Fruit fly (Drosophila melanogaster) Kc167 (cell line): ENCODE results near the gene CG8031.

Experiments used
- Myc ChIP-seq: fragments of >200 bp; optimal IDR thresholded peaks from 2 replicates; lab custom pipeline; 2017; ENCODE audit warnings: missing external identifiers
- Sin3A ChIP-seq: fragments of >200 bp; optimal IDR thresholded peaks from 2 replicates; lab custom pipeline; 2018; ENCODE audit warnings: missing external identifiers
- h ChIP-seq: fragments of >200 bp; optimal IDR thresholded peaks from 3 replicates; lab custom pipeline; 2018; ENCODE audit warnings: missing external identifiers
- insv ChIP-seq: fragments of >200 bp; optimal IDR thresholded peaks from 3 replicates; lab custom pipeline; 2018; ENCODE audit warnings: missing external identifiers
- psq ChIP-seq: fragments of >200 bp; optimal IDR thresholded peaks from 2 replicates; lab custom pipeline; 2017; ENCODE audit warnings: missing external identifiers
- ttk ChIP-seq: sonication (Bioruptor generic); optimal IDR thresholded peaks from 2 replicates; lab custom pipeline; 2017; ENCODE audit warnings: missing external identifiers

The CG8031 gene

DNA sequence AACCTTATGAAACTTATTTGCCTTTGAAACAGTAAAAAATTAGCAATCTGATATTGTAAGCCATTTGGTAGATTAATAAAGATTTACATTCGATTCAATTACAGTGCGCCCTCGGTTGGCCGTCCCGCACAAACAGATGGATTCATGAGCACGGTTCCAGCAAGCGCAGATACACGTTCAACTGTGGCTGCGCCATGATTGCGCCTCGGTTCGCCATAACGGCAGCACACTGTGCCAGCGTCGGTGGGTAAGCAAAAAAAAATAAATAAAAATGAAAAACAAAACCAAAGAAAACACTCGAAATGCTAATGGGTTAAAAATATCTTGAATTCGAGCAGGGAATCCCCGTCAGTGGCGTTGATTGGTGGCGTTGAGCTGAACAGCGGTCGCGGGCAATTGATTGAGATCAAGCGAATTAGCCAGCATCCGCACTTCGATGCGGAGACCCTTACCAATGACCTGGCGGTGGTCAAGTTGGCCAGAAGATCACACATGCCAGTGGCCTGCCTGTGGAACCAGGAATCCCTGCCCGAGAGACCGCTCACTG lies 28.0 kb upstream of the CG8031 start:
- TF ChIP-seq Sin3A (lab: Kevin White, UChicago) (no peak), psq (lab: Kevin White, UChicago) (no peak), insv (lab: Kevin White, UChicago) (no peak), ttk (lab: Kevin White, UChicago) (no peak), Myc (lab: Kevin White, UChicago) (no peak), h (lab: Kevin White, UChicago) (no peak)

dm6 chr3R:13038075-13038474 lies 27.0 kb upstream of the CG8031 start, which contains the start of gene CG11668:
CG11668 (plus strand) TSS chr3R:13038375.
- TF ChIP-seq ttk (lab: Kevin White, UChicago) = no peak
- no peak for TF ChIP-seq psq (lab: Kevin White, UChicago)
- no peak for TF ChIP-seq Sin3A (lab: Kevin White, UChicago)
- TF ChIP-seq h (lab: Kevin White, UChicago) = no peak
- TF ChIP-seq Myc (lab: Kevin White, UChicago) = no peak
- TF ChIP-seq insv (lab: Kevin White, UChicago) = no peak

DNA sequence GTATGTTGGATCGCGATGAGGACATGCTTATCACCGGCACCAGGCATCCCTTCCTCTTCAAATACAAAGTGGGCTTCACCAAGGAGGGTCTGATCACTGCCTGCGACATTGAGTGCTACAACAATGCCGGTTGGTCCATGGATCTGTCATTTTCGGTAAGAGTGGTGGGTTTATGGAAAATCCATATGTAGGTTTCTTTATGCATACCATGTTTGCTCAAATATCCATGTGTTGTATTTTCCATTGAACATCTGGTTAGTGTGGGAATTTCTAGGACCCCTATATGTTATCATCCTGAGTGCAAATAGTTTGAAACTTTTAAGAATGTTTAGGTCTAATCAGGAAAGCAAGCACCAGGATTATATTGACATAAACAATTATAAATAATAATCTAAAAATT lies 25.0 kb upstream of the CG8031 start:
- TF ChIP-seq h (lab: Kevin White, UChicago) = no peak
- TF ChIP-seq Myc (lab: Kevin White, UChicago) = no peak
- TF ChIP-seq insv (lab: Kevin White, UChicago) = no peak
- TF ChIP-seq ttk (lab: Kevin White, UChicago) = no peak

dm6 chr3R:13033670-13034069 lies 22.6 kb upstream of the CG8031 start:
- TF ChIP-seq Myc (lab: Kevin White, UChicago) (no peak), ttk (lab: Kevin White, UChicago) (no peak), insv (lab: Kevin White, UChicago) (no peak), psq (lab: Kevin White, UChicago) (no peak), h (lab: Kevin White, UChicago) (no peak), Sin3A (lab: Kevin White, UChicago) (no peak)

DNA sequence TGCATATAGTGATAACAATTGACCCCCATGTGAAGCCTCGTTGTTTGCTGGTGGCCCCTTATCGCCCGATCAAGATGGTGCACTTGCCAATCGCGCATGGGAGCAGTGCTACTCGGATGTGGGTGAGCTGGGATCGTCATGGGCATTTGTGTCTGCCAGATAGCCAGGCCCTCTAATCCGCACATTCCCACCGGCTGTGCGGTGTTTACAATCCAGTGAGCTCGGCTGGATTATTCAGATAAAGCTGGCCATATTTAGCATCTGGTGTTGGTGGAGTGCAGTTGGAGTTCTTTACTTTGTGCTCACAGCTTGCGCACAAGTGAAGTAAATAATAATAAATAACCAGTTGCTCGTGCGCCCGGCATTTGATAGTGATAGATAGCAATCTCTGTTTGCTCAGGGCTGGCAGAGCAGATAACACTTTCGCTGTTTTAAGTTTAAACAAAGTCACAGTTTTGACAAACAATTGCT lies 21.9 kb upstream of the CG8031 start:
- TF ChIP-seq insv (lab: Kevin White, UChicago) (no peak), ttk (lab: Kevin White, UChicago) (no peak), Myc (lab: Kevin White, UChicago) (no peak), h (lab: Kevin White, UChicago) (no peak), psq (lab: Kevin White, UChicago) (no peak), Sin3A (lab: Kevin White, UChicago) (no peak)

DNA sequence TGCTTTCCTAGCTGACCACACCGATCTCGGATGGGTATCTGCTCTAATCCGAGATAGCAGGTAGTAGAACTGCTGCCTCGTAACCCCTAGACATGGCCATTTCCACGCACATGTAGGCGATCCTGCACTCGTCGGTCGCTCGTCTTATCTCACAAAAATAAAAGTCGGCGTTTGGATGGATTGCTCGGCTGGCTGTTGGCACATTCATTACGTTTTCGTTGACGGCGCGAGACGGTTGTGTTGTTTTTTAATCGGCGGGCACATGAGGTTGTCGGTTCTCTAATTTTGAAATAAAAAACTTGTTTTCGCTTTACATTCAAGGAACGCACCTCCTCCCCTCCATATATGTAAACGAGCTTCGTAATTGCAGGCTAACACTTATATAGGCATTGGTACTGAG lies 21.2 kb upstream of the CG8031 start, which contains the start of gene ry:
TSS of gene ry (plus strand) at position 206 of the 400 bp plus-strand sequence.
- TF ChIP-seq insv (lab: Kevin White, UChicago) = no peak
- no peak for TF ChIP-seq psq (lab: Kevin White, UChicago)
- no peak for TF ChIP-seq h (lab: Kevin White, UChicago)
- TF ChIP-seq ttk (lab: Kevin White, UChicago) = no peak
- no peak for TF ChIP-seq Myc (lab: Kevin White, UChicago)
- no peak for TF ChIP-seq Sin3A (lab: Kevin White, UChicago)

- no peak for TF ChIP-seq h (lab: Kevin White, UChicago)
- TF ChIP-seq psq (lab: Kevin White, UChicago) = no peak
- no peak for TF ChIP-seq insv (lab: Kevin White, UChicago)
- no peak for TF ChIP-seq Myc (lab: Kevin White, UChicago)
- no peak for TF ChIP-seq ttk (lab: Kevin White, UChicago)
- TF ChIP-seq Sin3A (lab: Kevin White, UChicago) = no peak
These were observed 19.4 kb upstream of the CG8031 start, which contains the start of the genes CG46281 and CG46280 for dm6 chr3R:13030257-13031173. CG46281 (minus strand) TSS chr3R:13030307. CG46280 (minus strand) TSS chr3R:13030659.

DNA sequence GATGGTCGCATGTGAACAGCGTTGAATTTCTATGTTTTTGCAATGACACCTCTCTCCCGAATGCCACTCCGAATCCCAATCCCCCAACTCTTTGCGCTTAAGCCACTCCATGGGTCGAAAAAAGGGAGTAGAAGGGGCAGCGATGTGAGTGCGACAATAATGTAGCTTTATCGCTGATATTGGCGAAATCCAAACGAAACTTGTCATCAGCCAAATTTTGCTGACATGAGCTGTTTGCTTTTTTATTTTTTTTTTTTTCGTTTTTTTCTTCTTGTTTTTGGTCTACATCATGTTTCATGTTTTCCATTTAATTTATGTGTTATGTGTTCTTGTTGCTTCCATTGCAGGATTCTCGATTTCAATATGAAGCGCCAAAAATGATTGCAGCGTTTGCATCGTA lies 7.9 kb upstream of the CG8031 start:
- TF ChIP-seq h (lab: Kevin White, UChicago) = no peak
- TF ChIP-seq insv (lab: Kevin White, UChicago) = no peak
- no peak for TF ChIP-seq ttk (lab: Kevin White, UChicago)
- no peak for TF ChIP-seq Sin3A (lab: Kevin White, UChicago)
- no peak for TF ChIP-seq psq (lab: Kevin White, UChicago)
- no peak for TF ChIP-seq Myc (lab: Kevin White, UChicago)

DNA sequence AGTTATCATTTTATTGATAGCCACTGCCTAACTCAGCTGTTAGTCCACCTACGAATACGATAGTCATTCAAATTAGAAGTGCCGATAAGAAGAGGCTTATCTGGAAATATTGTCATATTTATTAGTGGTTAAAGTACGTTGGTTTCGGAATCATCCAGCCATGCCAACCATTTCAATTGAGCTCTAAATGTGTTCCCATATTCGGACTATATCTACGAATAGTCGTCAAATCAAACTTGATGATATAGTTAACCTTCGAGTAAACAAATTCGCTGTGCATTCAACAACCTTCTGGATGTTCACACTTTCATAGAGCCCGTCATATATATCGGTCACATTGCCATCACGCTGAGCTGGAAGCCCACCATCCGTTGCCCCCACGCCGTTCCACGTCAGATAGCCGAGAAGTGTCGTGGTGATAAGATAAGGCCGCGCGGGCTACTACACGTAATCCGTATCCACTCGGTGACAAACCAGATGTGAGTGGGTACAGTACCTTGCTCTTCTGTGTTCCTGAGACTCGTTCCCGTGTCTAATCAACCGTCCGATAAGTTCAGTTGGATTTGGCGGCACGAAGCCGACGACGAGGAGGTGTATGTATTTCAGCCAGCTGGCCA lies 7.3 kb upstream of the CG8031 start:
- no peak for TF ChIP-seq h (lab: Kevin White, UChicago)
- no peak for TF ChIP-seq psq (lab: Kevin White, UChicago)
- TF ChIP-seq Myc (lab: Kevin White, UChicago) = no peak
- no peak for TF ChIP-seq ttk (lab: Kevin White, UChicago)
- TF ChIP-seq insv (lab: Kevin White, UChicago) = no peak
- no peak for TF ChIP-seq Sin3A (lab: Kevin White, UChicago)

- TF ChIP-seq psq (lab: Kevin White, UChicago) (no peak), Sin3A (lab: Kevin White, UChicago) (no peak), Myc (lab: Kevin White, UChicago) (no peak), insv (lab: Kevin White, UChicago) (no peak), h (lab: Kevin White, UChicago) (no peak)
These were observed 6.5 kb upstream of the CG8031 start for dm6 chr3R:13017623-13018036.
